Worm (Caenorhabditis elegans) whole organism, L4/young adult: ENCODE data around the gene obr-3.

Experiments used
- W03F9.2 ChIP-seq: fragments of 150-350 bp; optimal IDR thresholded peaks from 2 replicates; lab custom pipeline; 2014; ENCODE audit warnings: missing biosample characterization, missing genetic modification characterization
- him-1 ChIP-seq: sonication (generic microtip); optimal IDR thresholded peaks from 2 replicates; lab custom pipeline; 2016; ENCODE audit warnings: missing genotype, missing genetic modification reagents, missing genetic modification characterization, missing compliant biosample characterization

DNA sequence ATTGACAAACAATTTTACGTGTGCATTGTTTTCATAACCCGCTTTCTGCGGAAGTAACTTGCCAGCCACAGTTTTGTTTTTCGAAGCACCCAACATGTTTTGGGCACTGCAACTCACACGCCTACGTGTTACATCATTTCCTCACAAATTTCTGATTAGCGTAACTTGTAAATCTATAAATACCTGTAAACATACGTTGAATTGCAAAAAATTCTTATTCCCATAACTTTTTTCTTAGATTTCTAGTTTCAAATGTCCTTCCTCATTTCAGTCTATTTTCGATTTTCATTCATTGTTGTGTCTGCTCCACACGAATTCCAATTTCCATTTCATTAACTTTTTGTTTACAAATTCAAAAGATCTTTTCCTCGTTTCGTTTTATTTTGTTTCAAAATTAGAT is 30.7 kb upstream of the obr-3 start:
- TF ChIP-seq him-1 (no peak), W03F9.2 (no peak)
